Worm (Caenorhabditis elegans): Measurements from ENCODE around the gene C53A3.4.

- TF ChIP-seq ets-4 (tag; optimal IDR thresholded peaks at IDR 0.05) (no peak), pax-1 (tag; optimal IDR thresholded peaks at IDR 0.05) (no peak), pag-3 (tag; optimal IDR thresholded peaks at IDR 0.05; ENCODE audit: borderline replicate concordance) (no peak), C38D4.7 (GFP tag; optimal IDR thresholded peaks at IDR 0.05) (no peak), odd-2 (tag; optimal IDR thresholded peaks at IDR 0.05) (no peak), Y22D7AL.16 (tag; optimal IDR thresholded peaks at IDR 0.05) (no peak), ceh-24 (tag; optimal IDR thresholded peaks at IDR 0.05) (no peak)
Observed at ce11 chrV:5713510-5713909, 45.2 kb downstream of the C53A3.4 start.

Data from whole organism, late embryonic.